Fruit fly (Drosophila melanogaster) whole organism, adult: Measurements from ENCODE around the gene Or19a.

Experiments
- CG11617 ChIP-seq: fragments of 200-800 bp; sonication (Bioruptor generic); optimal IDR thresholded peaks from 2 replicates; lab custom pipeline; 2017; ENCODE audit warnings: mild to moderate bottlenecking, missing biosample characterization, missing genetic modification reagents, missing genetic modification characterization
- CG12768 ChIP-seq: fragments of 200-800 bp; sonication (Bioruptor generic); optimal IDR thresholded peaks from 2 replicates; lab custom pipeline; 2017; ENCODE audit warnings: missing biosample characterization, missing genetic modification characterization, mild to moderate bottlenecking, moderate library complexity, missing genetic modification reagents
- CG14711 ChIP-seq: fragments of 200-800 bp; sonication (Bioruptor generic); optimal IDR thresholded peaks from 2 replicates; lab custom pipeline; 2018; ENCODE audit warnings: missing biosample characterization, mild to moderate bottlenecking, missing genetic modification characterization, moderate library complexity
- CG1620 ChIP-seq: fragments of 200-800 bp; sonication (Bioruptor generic); optimal IDR thresholded peaks from 2 replicates; lab custom pipeline; 2016; ENCODE audit warnings: missing biosample characterization, missing genetic modification characterization
- CG33017 ChIP-seq: fragments of 200-800 bp; sonication (Bioruptor generic); optimal IDR thresholded peaks from 2 replicates; lab custom pipeline; 2018; ENCODE audit warnings: missing biosample characterization, mild to moderate bottlenecking, missing genetic modification characterization, moderate library complexity
- CG5204 ChIP-seq: fragments of 200-800 bp; sonication (Bioruptor generic); optimal IDR thresholded peaks from 2 replicates; lab custom pipeline; 2016; ENCODE audit warnings: missing biosample characterization, missing genetic modification characterization
- CG7045 ChIP-seq: fragments of 200-800 bp; sonication (Bioruptor generic); optimal IDR thresholded peaks from 2 replicates; lab custom pipeline; 2017; ENCODE audit warnings: missing biosample characterization, mild to moderate bottlenecking, missing genetic modification characterization
- CG7101 ChIP-seq: fragments of 200-800 bp; sonication (Bioruptor generic); optimal IDR thresholded peaks from 2 replicates; lab custom pipeline; 2018; ENCODE audit warnings: missing biosample characterization, mild to moderate bottlenecking, missing genetic modification characterization, moderate library complexity
- Clk ChIP-seq: fragments of 200-800 bp; sonication (Bioruptor generic); optimal IDR thresholded peaks from 2 replicates; lab custom pipeline; 2017; ENCODE audit warnings: missing biosample characterization, missing genetic modification characterization
- Crg-1 ChIP-seq: fragments of 200-800 bp; sonication (Bioruptor generic); optimal IDR thresholded peaks from 2 replicates; lab custom pipeline; 2016; ENCODE audit warnings: missing biosample characterization, missing genetic modification characterization
- Hr96 ChIP-seq: fragments of 200-800 bp; sonication (Bioruptor generic); optimal IDR thresholded peaks from 2 replicates; lab custom pipeline; 2016; ENCODE audit warnings: missing biosample characterization, missing genetic modification characterization
- Mnt ChIP-seq: fragments of 200-800 bp; sonication (Bioruptor generic); optimal IDR thresholded peaks from 2 replicates; lab custom pipeline; 2016; ENCODE audit warnings: missing biosample characterization, mild to moderate bottlenecking, missing genetic modification characterization
- bab1 ChIP-seq: fragments of 200-800 bp; sonication (Bioruptor generic); optimal IDR thresholded peaks from 3 replicates; lab custom pipeline; 2019; ENCODE audit warnings: missing biosample characterization, mild to moderate bottlenecking, missing genetic modification characterization, moderate library complexity
- cic ChIP-seq: fragments of 200-800 bp; sonication (Bioruptor generic); optimal IDR thresholded peaks from 2 replicates; lab custom pipeline; 2017; ENCODE audit warnings: missing biosample characterization, mild to moderate bottlenecking, missing genetic modification characterization, moderate library complexity
- cnc ChIP-seq, 2 experiments: fragments of >200 bp; optimal IDR thresholded peaks; 2 replicates each; lab custom pipeline; 2017
- kay ChIP-seq: fragments of 200-800 bp; sonication (Bioruptor generic); peaks from one replicate; lab custom pipeline; 2016; ENCODE audit warnings: missing biosample characterization, missing genetic modification characterization, borderline replicate concordance
- ovo ChIP-seq: fragments of 200-800 bp; sonication (Bioruptor generic); optimal IDR thresholded peaks from 2 replicates; lab custom pipeline; 2016; ENCODE audit warnings: missing biosample characterization, missing genetic modification characterization
- pad ChIP-seq: fragments of 200-800 bp; sonication (Bioruptor generic); optimal IDR thresholded peaks from 3 replicates; lab custom pipeline; 2017; ENCODE audit warnings: missing biosample characterization, missing genetic modification characterization, mild to moderate bottlenecking, moderate library complexity, missing genetic modification reagents
- tj ChIP-seq: fragments of 200-800 bp; sonication (Bioruptor generic); optimal IDR thresholded peaks from 3 replicates; lab custom pipeline; 2017; ENCODE audit warnings: missing biosample characterization, mild to moderate bottlenecking, missing genetic modification characterization, moderate library complexity
- toe ChIP-seq: fragments of 200-800 bp; sonication (Bioruptor generic); optimal IDR thresholded peaks from 2 replicates; lab custom pipeline; 2016; ENCODE audit warnings: missing biosample characterization, missing genetic modification characterization

Or19a gene

DNA sequence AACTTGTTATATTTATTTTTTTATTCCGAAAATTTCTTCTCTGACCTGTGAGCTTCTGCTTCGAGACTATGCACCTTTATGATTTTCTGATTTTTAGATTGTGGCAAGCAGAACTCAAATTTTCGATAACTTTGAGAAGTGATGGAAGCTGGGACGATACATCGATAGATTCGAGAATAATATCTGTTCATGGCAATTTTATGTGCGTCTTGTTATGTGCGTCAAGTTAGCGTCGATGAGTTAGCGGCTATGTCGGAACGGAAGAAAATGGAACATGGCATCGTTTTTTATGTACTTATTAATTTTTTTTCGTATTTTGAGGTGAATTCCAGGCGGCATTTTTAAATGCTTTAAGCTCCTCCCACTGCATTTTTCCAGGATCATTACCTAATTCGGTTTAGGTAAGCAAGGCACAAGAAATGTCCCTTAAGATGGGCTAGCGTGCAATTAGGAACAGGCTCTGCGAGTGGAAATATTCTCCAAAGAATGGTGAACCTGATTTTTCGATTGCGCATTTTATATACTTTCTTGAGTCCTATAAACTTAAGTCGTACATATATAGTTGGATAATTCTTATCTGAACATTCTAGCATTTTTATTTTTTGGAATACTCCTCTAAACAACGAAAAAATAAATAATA lies 22.9 kb upstream of the Or19a start, which contains the start of gene Phf7:
Gene Phf7, minus strand, starts transcription at position 58 of the 640 bp plus-strand sequence.
- TF ChIP-seq pad (GFP tag; lab: Kevin White, UChicago) (no peak), Hr96 (no peak), kay (GFP tag; lab: Kevin White, UChicago) (no peak), CG7101 (tag; lab: Kevin White, UChicago) (no peak)

DNA sequence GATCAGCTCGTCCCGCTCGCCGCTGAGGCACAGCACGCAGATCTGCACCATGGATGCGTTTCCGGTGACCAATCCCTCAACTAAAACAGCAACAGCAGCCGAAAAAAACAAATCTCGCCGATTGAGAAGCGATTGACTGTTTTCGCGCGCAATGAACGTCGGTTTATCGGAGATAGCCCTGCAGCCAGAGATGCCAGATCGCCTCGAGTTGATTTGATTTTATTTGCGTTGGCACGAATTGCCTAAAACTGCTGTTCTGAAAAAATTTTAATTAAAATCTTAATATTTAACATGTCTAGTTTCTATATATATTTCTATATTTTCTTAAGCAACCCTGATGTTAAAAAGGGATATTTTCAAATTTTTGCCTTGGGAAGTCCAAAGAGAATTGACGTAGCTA lies 19.6 kb upstream of the Or19a start:
- no peak for TF ChIP-seq CG33017 (tag; lab: Kevin White, UChicago)
- no peak for TF ChIP-seq ovo (GFP tag; lab: Kevin White, UChicago)
- TF ChIP-seq Hr96, result no peak
- TF ChIP-seq CG14711 (tag; lab: Kevin White, UChicago), result no peak
- TF ChIP-seq Clk (GFP tag; lab: Kevin White, UChicago), result no peak
- no peak for TF ChIP-seq CG5204 (GFP tag; lab: Kevin White, UChicago)
- no peak for TF ChIP-seq CG7101 (tag; lab: Kevin White, UChicago)
- TF ChIP-seq CG1620 (GFP tag; lab: Kevin White, UChicago), result no peak
- no peak for TF ChIP-seq cnc (optimal IDR thresholded peaks at IDR 0.05; lab: Kevin White, UChicago)
- TF ChIP-seq pad (GFP tag; lab: Kevin White, UChicago), result no peak
- TF ChIP-seq tj (GFP tag; lab: Kevin White, UChicago), result no peak
- no peak for TF ChIP-seq bab1 (GFP tag; lab: Kevin White, UChicago)
- TF ChIP-seq cic (GFP tag; lab: Kevin White, UChicago), result no peak
- no peak for TF ChIP-seq CG7045 (GFP tag; lab: Kevin White, UChicago)

DNA sequence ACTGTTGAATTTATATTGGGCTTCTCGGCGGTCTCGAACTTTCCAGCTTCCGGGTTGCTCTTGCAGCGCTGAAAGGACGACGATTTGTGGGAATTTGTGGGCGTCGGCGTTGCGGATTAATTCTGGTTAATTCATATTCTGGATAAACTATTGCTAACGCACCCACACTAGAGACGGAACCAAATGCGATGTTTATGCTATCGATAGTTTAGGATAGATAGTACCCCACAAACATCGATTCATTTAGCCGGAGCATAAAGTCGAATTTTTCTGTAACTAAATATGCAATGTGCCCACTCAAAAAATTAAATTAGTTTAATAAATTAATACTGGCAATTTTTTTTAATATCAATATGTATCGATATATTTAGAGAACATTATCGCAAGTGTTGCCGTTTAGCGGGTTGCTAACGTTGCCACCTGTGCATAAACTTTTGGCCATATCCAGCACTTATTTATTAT lies 16.7 kb upstream of the Or19a start, which contains the start of gene Rab35:
Gene Rab35, minus strand, starts transcription at position 194 of the 462 bp plus-strand sequence.
- TF ChIP-seq CG14711 (tag; lab: Kevin White, UChicago) (peak; percentile 9), toe (peak; percentile 50), CG5204 (GFP tag; lab: Kevin White, UChicago) (peak; percentile 17), CG11617 (GFP tag; lab: Kevin White, UChicago) (no peak), CG7101 (tag; lab: Kevin White, UChicago) (peak; percentile 5), Crg-1 (GFP tag; lab: Kevin White, UChicago) (peak; percentile 30), CG12768 (no peak), pad (GFP tag; lab: Kevin White, UChicago) (peak; percentile 35), cic (GFP tag; lab: Kevin White, UChicago) (no peak), ovo (GFP tag; lab: Kevin White, UChicago) (no peak), CG1620 (GFP tag; lab: Kevin White, UChicago) (peak; percentile 74), bab1 (GFP tag; lab: Kevin White, UChicago) (peak; percentile 2), kay (GFP tag; lab: Kevin White, UChicago) (no peak), Mnt (GFP tag; lab: Kevin White, UChicago) (peak; percentile 14)

DNA sequence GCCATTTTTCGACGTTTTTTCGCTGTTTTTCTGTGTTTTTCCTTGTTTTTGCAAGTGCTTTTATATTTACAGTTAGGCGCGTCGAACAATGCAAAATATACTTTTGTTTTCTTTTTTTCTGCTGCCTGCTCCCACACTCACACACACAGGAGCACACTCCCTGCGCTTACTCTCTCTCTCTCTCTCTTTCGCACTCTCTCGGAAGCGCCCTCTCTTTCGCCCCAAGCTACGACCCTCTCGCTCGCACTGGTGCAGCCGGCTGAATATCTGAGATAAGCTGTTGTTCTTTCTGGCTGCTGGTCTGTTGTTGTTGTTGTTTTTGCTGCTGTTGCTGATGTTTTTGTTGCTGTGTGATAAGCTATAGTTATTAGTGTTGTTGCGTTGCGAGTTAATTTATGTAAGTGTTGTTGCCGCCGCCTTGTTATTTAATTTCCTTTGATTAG lies 16.0 kb upstream of the Or19a start:
- TF ChIP-seq Crg-1 (GFP tag; lab: Kevin White, UChicago) (no peak), toe (no peak), Hr96 (no peak), kay (GFP tag; lab: Kevin White, UChicago) (no peak), CG7045 (GFP tag; lab: Kevin White, UChicago) (no peak), ovo (GFP tag; lab: Kevin White, UChicago) (peak; percentile 70), CG1620 (GFP tag; lab: Kevin White, UChicago) (no peak), tj (GFP tag; lab: Kevin White, UChicago) (peak; percentile 34), Mnt (GFP tag; lab: Kevin White, UChicago) (no peak), CG14711 (tag; lab: Kevin White, UChicago) (no peak), Clk (GFP tag; lab: Kevin White, UChicago) (no peak), CG12768 (no peak), cnc (optimal IDR thresholded peaks at IDR 0.05; lab: Kevin White, UChicago) (no peak), cic (GFP tag; lab: Kevin White, UChicago) (no peak), bab1 (GFP tag; lab: Kevin White, UChicago) (peak; percentile 16), pad (GFP tag; lab: Kevin White, UChicago) (peak; percentile 24), CG11617 (GFP tag; lab: Kevin White, UChicago) (peak; percentile 4), CG5204 (GFP tag; lab: Kevin White, UChicago) (no peak), CG7101 (tag; lab: Kevin White, UChicago) (no peak), CG33017 (tag; lab: Kevin White, UChicago) (no peak)

DNA sequence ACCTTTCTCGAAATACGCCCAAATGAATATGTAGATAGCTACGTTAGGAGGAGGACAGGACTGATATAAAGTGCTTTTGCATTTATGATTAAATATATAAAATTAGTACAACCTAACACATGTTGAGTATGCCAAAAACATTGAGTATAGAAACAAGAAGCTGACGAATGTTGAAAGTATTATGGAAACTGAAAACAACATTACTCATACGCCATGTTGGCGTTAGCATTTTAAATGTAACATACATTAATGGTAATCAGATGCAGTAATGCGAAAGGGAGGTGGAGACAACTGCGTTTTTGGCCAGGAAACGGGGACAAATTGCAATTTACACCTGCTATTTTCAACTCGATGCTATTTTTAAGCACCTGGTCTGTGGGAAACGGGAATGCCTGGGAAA lies 15.5 kb upstream of the Or19a start:
- TF ChIP-seq ovo (GFP tag; lab: Kevin White, UChicago), result no peak
- TF ChIP-seq Mnt (GFP tag; lab: Kevin White, UChicago), result no peak
- TF ChIP-seq CG11617 (GFP tag; lab: Kevin White, UChicago), result no peak
- no peak for TF ChIP-seq bab1 (GFP tag; lab: Kevin White, UChicago)
- TF ChIP-seq cic (GFP tag; lab: Kevin White, UChicago), result no peak
- TF ChIP-seq Hr96, result no peak
- no peak for TF ChIP-seq pad (GFP tag; lab: Kevin White, UChicago)
- TF ChIP-seq CG1620 (GFP tag; lab: Kevin White, UChicago), result no peak
- no peak for TF ChIP-seq CG5204 (GFP tag; lab: Kevin White, UChicago)
- no peak for TF ChIP-seq Clk (GFP tag; lab: Kevin White, UChicago)

DNA sequence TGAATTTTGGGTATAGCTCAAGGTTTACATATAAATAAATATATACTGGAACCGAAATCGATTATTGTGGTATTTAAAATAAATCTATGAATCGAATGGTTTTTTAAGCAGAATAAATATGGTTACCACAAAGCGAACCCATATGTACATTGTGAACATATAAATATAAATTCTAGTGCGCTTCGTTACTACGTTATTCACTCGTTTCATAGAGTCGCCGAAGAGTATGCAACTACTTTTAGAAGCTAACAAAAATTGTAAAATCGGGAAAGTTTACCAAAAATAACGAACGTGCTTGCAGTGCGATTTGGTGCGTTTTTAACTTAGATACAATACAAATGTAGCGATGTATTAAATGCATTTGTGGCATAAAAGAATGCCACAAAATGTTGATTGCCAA lies 13.0 kb upstream of the Or19a start:
- no peak for TF ChIP-seq Mnt (GFP tag; lab: Kevin White, UChicago)
- TF ChIP-seq Crg-1 (GFP tag; lab: Kevin White, UChicago), result no peak
- no peak for TF ChIP-seq bab1 (GFP tag; lab: Kevin White, UChicago)
- no peak for TF ChIP-seq kay (GFP tag; lab: Kevin White, UChicago)
- TF ChIP-seq cnc (optimal IDR thresholded peaks at IDR 0.05; lab: Kevin White, UChicago), result no peak
- no peak for TF ChIP-seq CG14711 (tag; lab: Kevin White, UChicago)
- no peak for TF ChIP-seq toe
- TF ChIP-seq CG7045 (GFP tag; lab: Kevin White, UChicago), result no peak
- TF ChIP-seq CG12768, result no peak
